Worm (Caenorhabditis elegans): ENCODE measurements around the gene smcl-1.

smcl-1 gene

ce11 chrX:11690014-11690591, 3.2 kb upstream of the smcl-1 start, which contains the start of the genes C44C10.10 and C44C10.5:
TSS of gene C44C10.10 (plus strand) at chrX:11690314.
TSS of gene C44C10.5 (plus strand) at chrX:11690541.
- TF ChIP-seq elt-2 (tag; optimal IDR thresholded peaks at IDR 0.05) = no peak
- no peak for TF ChIP-seq pqm-1 (tag; optimal IDR thresholded peaks at IDR 0.05)
- TF ChIP-seq rnt-1 (tag; optimal IDR thresholded peaks at IDR 0.05) = no peak
- TF ChIP-seq ceh-6 (GFP tag; optimal IDR thresholded peaks at IDR 0.05) = no peak
- TF ChIP-seq hlh-8 (tag; optimal IDR thresholded peaks at IDR 0.05) = no peak
- no peak for TF ChIP-seq dve-1 (tag; optimal IDR thresholded peaks at IDR 0.05)
- TF ChIP-seq F13H6.1 (tag; optimal IDR thresholded peaks at IDR 0.05) = no peak
- no peak for TF ChIP-seq ttx-3 (tag; optimal IDR thresholded peaks at IDR 0.05)
- TF ChIP-seq pha-4 (tag; optimal IDR thresholded peaks at IDR 0.05) = no peak
- TF ChIP-seq nhr-232 (tag; optimal IDR thresholded peaks at IDR 0.05) = no peak
- TF ChIP-seq Y22D7AL.16 (tag; optimal IDR thresholded peaks at IDR 0.05) = no peak
- TF ChIP-seq sdc-2 (tag; optimal IDR thresholded peaks at IDR 0.05) = no peak
- TF ChIP-seq syd-9 (tag; optimal IDR thresholded peaks at IDR 0.05) = no peak
- no peak for TF ChIP-seq fkh-6 (tag; optimal IDR thresholded peaks at IDR 0.05)
- TF ChIP-seq lin-11 (tag; optimal IDR thresholded peaks at IDR 0.05) = no peak
- TF ChIP-seq ceh-2 (tag; optimal IDR thresholded peaks at IDR 0.05) = no peak
- no peak for TF ChIP-seq pha-2 (tag; optimal IDR thresholded peaks at IDR 0.05)
- TF ChIP-seq lim-6 (tag; optimal IDR thresholded peaks at IDR 0.05) = no peak
- TF ChIP-seq madf-2 (tag; optimal IDR thresholded peaks at IDR 0.05) = no peak

- TF ChIP-seq odd-2 (tag; optimal IDR thresholded peaks at IDR 0.05) (no peak), ceh-45 (GFP tag; IDR thresholded peaks at IDR 0.05) (no peak), ceh-14 (tag; optimal IDR thresholded peaks at IDR 0.05) (no peak), rnt-1 (tag; optimal IDR thresholded peaks at IDR 0.05) (no peak), F13H6.1 (tag; optimal IDR thresholded peaks at IDR 0.05) (no peak), ceh-18 (tag; optimal IDR thresholded peaks at IDR 0.05) (no peak), sdc-2 (tag; optimal IDR thresholded peaks at IDR 0.05) (no peak), elt-2 (tag; optimal IDR thresholded peaks at IDR 0.05) (no peak), elt-4 (tag; optimal IDR thresholded peaks at IDR 0.05) (no peak), pax-1 (tag; optimal IDR thresholded peaks at IDR 0.05) (no peak), K02D7.2 (tag; optimal IDR thresholded peaks at IDR 0.05) (no peak), fax-1 (tag; optimal IDR thresholded peaks at IDR 0.05) (no peak), ztf-16 (tag; optimal IDR thresholded peaks at IDR 0.05) (no peak), dmd-4 (tag; optimal IDR thresholded peaks at IDR 0.05; ENCODE audit: borderline replicate concordance) (no peak)
Observed at ce11 chrX:11696696-11697095, 3.4 kb downstream of the smcl-1 start, which contains the start of gene C44C10.12. TSS of gene C44C10.12 (plus strand) at chrX:11696996.

- no peak for TF ChIP-seq fkh-6 (tag; optimal IDR thresholded peaks at IDR 0.05)
- no peak for TF ChIP-seq nhr-11 (tag; optimal IDR thresholded peaks at IDR 0.05)
- TF ChIP-seq ceh-48 (tag; optimal IDR thresholded peaks at IDR 0.05) = no peak
- no peak for TF ChIP-seq ceh-18 (tag; optimal IDR thresholded peaks at IDR 0.05)
- TF ChIP-seq pat-9 (tag; optimal IDR thresholded peaks at IDR 0.05) = no peak
- no peak for TF ChIP-seq mec-3 (tag; optimal IDR thresholded peaks at IDR 0.05; ENCODE audit: borderline replicate concordance)
- TF ChIP-seq ahr-1 (tag; optimal IDR thresholded peaks at IDR 0.05) = no peak
- TF ChIP-seq Y22D7AL.16 (tag; optimal IDR thresholded peaks at IDR 0.05) = no peak
- TF ChIP-seq odd-2 (tag; optimal IDR thresholded peaks at IDR 0.05) = no peak
- no peak for TF ChIP-seq hlh-8 (tag; optimal IDR thresholded peaks at IDR 0.05)
- no peak for TF ChIP-seq hlh-30 (tag; optimal IDR thresholded peaks at IDR 0.05; ENCODE audit: insufficient read depth)
- no peak for TF ChIP-seq ceh-9 (tag; optimal IDR thresholded peaks at IDR 0.05)
- no peak for TF ChIP-seq ref-2 (tag; optimal IDR thresholded peaks at IDR 0.05)
- no peak for TF ChIP-seq unc-86 (tag; optimal IDR thresholded peaks at IDR 0.05)
- no peak for TF ChIP-seq elt-4 (tag; optimal IDR thresholded peaks at IDR 0.05)
Observed at ce11 chrX:11700263-11700662, 7.0 kb downstream of the smcl-1 start, which contains the start of gene C44C10.15. TSS of gene C44C10.15 (minus strand) at chrX:11700363.

All from whole organism, late embryonic.